Fruit fly (Drosophila melanogaster): ENCODE measurements around the gene Akap200.

The Akap200 gene

DNA sequence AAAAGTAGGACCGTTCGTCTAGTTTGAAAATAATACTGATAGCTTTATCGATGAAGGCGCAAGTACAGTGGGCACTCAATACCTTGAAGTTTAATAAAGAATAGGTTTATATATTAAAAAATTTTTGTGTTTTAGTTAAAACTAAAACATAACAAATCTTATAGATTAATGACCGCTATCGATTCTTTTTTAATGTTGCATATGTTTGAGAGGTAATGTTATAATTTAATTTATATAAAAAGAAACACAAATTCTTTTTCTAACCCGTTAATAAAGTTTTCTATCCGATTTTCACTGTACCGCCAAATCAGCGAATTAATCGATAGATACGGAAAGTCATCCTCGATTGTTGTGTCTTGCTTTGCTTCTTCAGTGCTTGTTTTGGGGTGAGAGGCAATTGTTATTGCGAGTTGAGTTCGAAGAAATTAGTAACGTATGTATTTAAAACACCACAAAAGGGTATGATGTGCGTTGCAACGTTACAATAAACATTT, 31.3 kb upstream of the Akap200 start, which contains the start of the genes Dad1 and CG13384:
Gene Dad1 (minus strand): TSS at position 30 of the 494 bp plus-strand sequence.
Gene CG13384 (plus strand): TSS at position 348 of the 494 bp plus-strand sequence.
- TF ChIP-seq CG8301 (tag; optimal IDR thresholded peaks at IDR 0.05) (peak; percentile 86), Pif1A (GFP tag; optimal IDR thresholded peaks at IDR 0.05) (peak; percentile 33), CG13204 (GFP tag; optimal IDR thresholded peaks at IDR 0.05) (no peak), CG10348 (GFP tag; IDR thresholded peaks at IDR 0.05) (peak; percentile 61; the same call in 1 of the 2 replicates), Ets98B (GFP tag; IDR thresholded peaks at IDR 0.05) (peak; percentile 76), CG4496 (GFP tag; IDR thresholded peaks at IDR 0.05) (peak; percentile 88), CG32121 (GFP tag; IDR thresholded peaks at IDR 0.05) (peak; percentile 90), Snoo (tag; optimal IDR thresholded peaks at IDR 0.05) (peak; percentile 92), D1 (tag; optimal IDR thresholded peaks at IDR 0.05) (peak; percentile 86), CG14655 (GFP tag; optimal IDR thresholded peaks at IDR 0.05) (peak; percentile 93), CG17806 (tag; optimal IDR thresholded peaks at IDR 0.05) (peak; percentile 92), rn (GFP tag; IDR thresholded peaks at IDR 0.05) (peak; percentile 81), CG9948 (tag; optimal IDR thresholded peaks at IDR 0.05) (peak; percentile 92), EcR (GFP tag; optimal IDR thresholded peaks at IDR 0.05) (peak; percentile 22), Pif1B (GFP tag; optimal IDR thresholded peaks at IDR 0.05) (peak; percentile 69), CG8159 (tag; optimal IDR thresholded peaks at IDR 0.05) (peak; percentile 96), fd96Ca (GFP tag; IDR thresholded peaks at IDR 0.05) (no peak), CG15710 (tag; optimal IDR thresholded peaks at IDR 0.05) (peak; percentile 95), gl (tag; optimal IDR thresholded peaks at IDR 0.05) (peak; percentile 30), CG12605 (GFP tag; IDR thresholded peaks at IDR 0.05) (peak; percentile 78), CG34367 (tag; optimal IDR thresholded peaks at IDR 0.05) (peak; percentile 86)

DNA sequence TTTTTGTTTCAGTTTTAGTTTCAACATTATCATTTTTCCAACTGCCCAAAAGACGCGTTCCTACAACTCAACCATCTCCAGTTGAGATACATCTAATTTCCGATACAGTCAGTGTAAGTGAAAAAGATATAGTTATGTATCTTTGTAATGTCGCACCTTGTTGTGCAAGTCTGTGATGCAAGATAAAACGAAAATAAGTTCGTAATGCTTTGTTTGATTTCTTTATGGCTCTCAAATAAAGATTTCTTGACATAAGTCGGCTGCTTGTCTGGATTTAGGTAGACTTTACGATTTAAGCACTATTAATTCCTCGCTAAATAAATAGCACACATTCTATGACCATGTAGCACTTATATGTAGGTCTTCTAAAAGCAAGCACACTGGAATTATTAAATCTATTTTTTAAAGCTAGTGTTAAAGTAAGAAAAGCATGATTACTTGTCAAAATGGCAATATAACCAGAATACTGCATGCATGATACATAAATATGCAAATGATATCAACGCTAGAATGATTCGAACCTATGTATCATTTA, 30.4 kb upstream of the Akap200 start:
- no peak for TF ChIP-seq CG10348 (GFP tag; IDR thresholded peaks at IDR 0.05)
- no peak for TF ChIP-seq gl (tag; optimal IDR thresholded peaks at IDR 0.05)
- TF ChIP-seq Pif1A (GFP tag; optimal IDR thresholded peaks at IDR 0.05): no peak
- no peak for TF ChIP-seq CG8301 (tag; optimal IDR thresholded peaks at IDR 0.05)
- TF ChIP-seq CG13204 (GFP tag; optimal IDR thresholded peaks at IDR 0.05): no peak
- TF ChIP-seq fd96Ca (GFP tag; IDR thresholded peaks at IDR 0.05): no peak

DNA sequence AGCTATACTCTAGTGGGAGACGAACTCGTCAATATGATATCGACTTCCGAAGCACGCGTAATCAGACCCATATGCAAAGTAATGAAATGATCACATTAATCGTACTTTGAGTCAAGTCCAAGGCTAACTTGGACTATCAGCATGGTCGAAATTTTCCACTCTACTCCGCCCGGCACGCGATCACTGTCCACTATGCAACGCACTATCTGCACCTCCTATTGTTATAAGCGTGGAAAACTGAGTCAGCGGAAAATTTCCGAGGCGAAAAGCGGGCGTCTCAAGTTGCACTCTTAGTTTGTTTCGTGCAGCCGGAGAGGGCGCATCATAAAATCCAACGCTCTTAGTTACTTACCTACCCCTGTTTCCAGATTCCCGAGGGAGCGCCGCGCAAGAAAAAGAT, 29.6 kb upstream of the Akap200 start:
- TF ChIP-seq Pif1A (GFP tag; optimal IDR thresholded peaks at IDR 0.05): no peak
- no peak for TF ChIP-seq CG4496 (GFP tag; IDR thresholded peaks at IDR 0.05)

DNA sequence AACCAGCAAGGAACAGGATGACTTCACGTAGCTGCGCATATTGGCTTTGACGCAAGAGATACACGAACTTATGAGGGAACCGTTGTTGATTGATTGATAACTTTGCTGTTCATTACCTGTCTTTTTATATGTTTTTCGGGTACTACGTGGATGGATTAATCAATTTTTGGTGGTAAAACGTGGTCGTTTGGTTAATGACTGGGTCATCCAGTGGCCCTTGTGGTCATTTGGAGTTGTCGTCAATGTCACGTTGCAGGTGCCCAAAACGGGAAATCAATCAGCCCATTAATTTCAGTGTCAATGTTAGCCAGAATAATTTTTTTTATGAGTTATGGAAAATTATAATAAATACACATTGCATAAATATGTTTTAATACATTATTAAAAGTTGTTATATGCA, 26.3 kb upstream of the Akap200 start, which contains the start of gene CG42819:
Gene CG42819 (minus strand): TSS at position 101 of the 400 bp plus-strand sequence.
- TF ChIP-seq Snoo (tag; optimal IDR thresholded peaks at IDR 0.05) (no peak), D1 (tag; optimal IDR thresholded peaks at IDR 0.05) (no peak), CG15710 (tag; optimal IDR thresholded peaks at IDR 0.05) (no peak), CG4496 (GFP tag; IDR thresholded peaks at IDR 0.05) (no peak), CG9948 (tag; optimal IDR thresholded peaks at IDR 0.05) (no peak), CG8301 (tag; optimal IDR thresholded peaks at IDR 0.05) (no peak), CG32121 (GFP tag; IDR thresholded peaks at IDR 0.05) (no peak), CG14655 (GFP tag; optimal IDR thresholded peaks at IDR 0.05) (no peak), CG34367 (tag; optimal IDR thresholded peaks at IDR 0.05) (no peak), Ets98B (GFP tag; IDR thresholded peaks at IDR 0.05) (no peak), Pif1A (GFP tag; optimal IDR thresholded peaks at IDR 0.05) (no peak), CG13204 (GFP tag; optimal IDR thresholded peaks at IDR 0.05) (no peak), EcR (GFP tag; optimal IDR thresholded peaks at IDR 0.05) (no peak), CG17806 (tag; optimal IDR thresholded peaks at IDR 0.05) (no peak), gl (tag; optimal IDR thresholded peaks at IDR 0.05) (no peak), CG12605 (GFP tag; IDR thresholded peaks at IDR 0.05) (no peak), CG8159 (tag; optimal IDR thresholded peaks at IDR 0.05) (no peak), fd96Ca (GFP tag; IDR thresholded peaks at IDR 0.05) (no peak), Pif1B (GFP tag; optimal IDR thresholded peaks at IDR 0.05) (no peak)

DNA sequence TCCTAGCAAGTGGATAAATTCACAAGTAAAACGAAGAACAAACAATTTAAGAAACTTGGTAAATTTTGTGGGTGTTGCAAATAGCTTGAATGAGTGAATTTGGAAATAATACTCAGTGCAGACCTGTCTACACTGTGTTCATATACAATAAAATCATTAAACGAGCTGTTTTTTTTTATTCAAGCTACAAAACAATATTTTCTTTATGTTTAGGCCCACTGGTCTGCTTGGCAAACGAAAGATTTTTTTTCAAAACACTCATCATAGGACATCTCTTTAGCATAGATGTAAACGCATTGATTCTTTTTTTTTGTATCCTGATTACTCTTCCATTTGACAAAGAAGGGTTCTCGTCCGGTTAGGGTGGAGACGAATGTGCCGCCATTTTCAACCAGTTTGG, 23.2 kb upstream of the Akap200 start, which contains the start of gene CG42820:
Gene CG42820 (minus strand): TSS at position 101 of the 400 bp plus-strand sequence.
- TF ChIP-seq fd96Ca (GFP tag; IDR thresholded peaks at IDR 0.05): no peak

DNA sequence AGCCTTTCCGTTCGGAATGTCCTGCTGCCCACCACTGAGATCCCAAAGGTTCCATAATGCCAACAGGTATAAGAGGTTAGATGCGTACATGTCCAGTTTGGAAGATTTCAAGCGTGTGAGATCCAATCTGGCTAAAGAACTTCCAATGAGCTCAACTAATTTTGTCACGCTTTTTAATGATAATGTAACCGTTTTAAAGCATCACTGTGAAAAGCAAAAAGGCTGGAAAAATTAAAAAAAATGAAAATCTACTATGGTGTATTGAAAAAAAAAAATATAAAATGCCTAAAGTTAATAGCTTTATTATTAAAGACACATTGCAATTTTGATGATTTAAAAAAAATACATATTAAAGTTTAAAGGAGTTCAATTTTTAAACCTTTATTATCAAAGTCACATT, 22.4 kb upstream of the Akap200 start, which contains the start of gene Acp29AB:
Gene Acp29AB (minus strand): TSS at position 101 of the 400 bp plus-strand sequence.
- no peak for TF ChIP-seq fd96Ca (GFP tag; IDR thresholded peaks at IDR 0.05)
- TF ChIP-seq CG13204 (GFP tag; optimal IDR thresholded peaks at IDR 0.05): no peak
- no peak for TF ChIP-seq CG9948 (tag; optimal IDR thresholded peaks at IDR 0.05)
- no peak for TF ChIP-seq CG14655 (GFP tag; optimal IDR thresholded peaks at IDR 0.05)
- TF ChIP-seq Pif1A (GFP tag; optimal IDR thresholded peaks at IDR 0.05): no peak
- no peak for TF ChIP-seq CG8301 (tag; optimal IDR thresholded peaks at IDR 0.05)
- TF ChIP-seq CG4496 (GFP tag; IDR thresholded peaks at IDR 0.05): no peak
- no peak for TF ChIP-seq gl (tag; optimal IDR thresholded peaks at IDR 0.05)
- TF ChIP-seq Ets98B (GFP tag; IDR thresholded peaks at IDR 0.05): no peak
- no peak for TF ChIP-seq CG10348 (GFP tag; IDR thresholded peaks at IDR 0.05)
- no peak for TF ChIP-seq CG12605 (GFP tag; IDR thresholded peaks at IDR 0.05)
- TF ChIP-seq CG34367 (tag; optimal IDR thresholded peaks at IDR 0.05): no peak
- TF ChIP-seq D1 (tag; optimal IDR thresholded peaks at IDR 0.05): no peak
- no peak for TF ChIP-seq CG8159 (tag; optimal IDR thresholded peaks at IDR 0.05)
- TF ChIP-seq CG17806 (tag; optimal IDR thresholded peaks at IDR 0.05): no peak
- TF ChIP-seq CG15710 (tag; optimal IDR thresholded peaks at IDR 0.05): no peak
- TF ChIP-seq Snoo (tag; optimal IDR thresholded peaks at IDR 0.05): no peak
- TF ChIP-seq rn (GFP tag; IDR thresholded peaks at IDR 0.05): no peak

Measured in whole organism, pupa.